Fruit fly (Drosophila melanogaster): ENCODE results near the gene CG6885.

Gene CG6885

DNA sequence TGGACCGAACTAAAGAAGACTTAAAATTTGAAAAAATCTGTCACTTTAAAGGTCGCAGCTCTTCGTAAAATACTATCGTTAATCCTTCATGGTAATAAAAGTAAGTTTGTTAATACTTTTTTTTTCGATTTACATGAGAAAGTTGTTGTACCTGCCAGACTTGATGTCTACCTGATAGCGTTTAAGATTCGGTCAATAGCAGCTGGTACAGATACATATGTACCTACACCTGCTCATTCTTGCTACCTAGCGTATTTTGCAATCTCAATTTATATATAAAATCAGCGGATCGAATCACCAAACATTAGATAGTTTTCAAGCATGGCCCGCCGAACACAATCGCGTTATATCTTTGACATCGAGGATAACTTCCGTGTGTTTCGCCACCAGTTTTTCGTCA is at the start of gene CG6885:
Gene CG6885 (plus strand): TSS at position 301 of the 400 bp plus-strand sequence.
- no peak for TF ChIP-seq noc (tag; optimal IDR thresholded peaks at IDR 0.05)

DNA sequence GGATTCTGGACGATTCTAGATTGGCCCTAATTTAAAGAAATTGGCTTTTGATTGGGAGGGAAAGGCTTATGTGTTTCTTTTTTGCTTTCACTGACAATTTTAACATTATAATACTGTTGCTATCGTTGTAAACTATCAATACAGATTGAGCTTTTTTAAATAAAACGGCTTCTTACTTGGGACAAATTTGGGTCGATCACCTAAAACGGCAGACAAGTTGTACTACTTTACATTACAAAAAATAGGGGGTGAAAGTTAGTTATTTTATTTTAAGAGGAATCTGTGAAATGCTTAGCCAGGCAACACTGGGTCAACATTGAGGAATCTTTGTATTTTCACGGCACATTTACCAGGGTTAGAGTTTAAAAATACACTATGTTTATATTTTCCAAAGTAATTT is 46.0 kb upstream of the CG6885 start, which contains the start of gene Dic4:
Gene Dic4 (minus strand): TSS at position 101 of the 400 bp plus-strand sequence.
- TF ChIP-seq noc (tag; optimal IDR thresholded peaks at IDR 0.05), result no peak

DNA sequence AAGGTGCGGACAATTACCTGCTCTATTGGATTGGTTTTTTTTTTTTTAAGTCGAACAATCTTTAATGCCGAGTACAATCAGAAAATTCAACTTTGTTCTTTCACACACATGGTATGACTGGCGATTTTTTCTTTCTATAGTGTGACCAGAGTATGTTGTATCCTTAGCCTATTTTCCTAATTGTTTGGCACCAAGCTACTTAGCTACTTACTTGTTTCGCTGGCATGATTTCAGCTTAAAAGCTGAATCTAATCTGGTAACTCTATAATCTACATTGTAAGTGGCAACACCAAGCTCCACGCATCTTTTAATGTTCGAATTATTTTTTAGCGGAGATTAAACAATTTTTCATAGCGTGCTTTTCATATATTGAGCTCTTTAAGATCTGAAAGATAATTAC is 21.1 kb upstream of the CG6885 start, which contains the start of gene CG12477:
Gene CG12477 (minus strand): TSS at position 101 of the 400 bp plus-strand sequence.
- no peak for TF ChIP-seq noc (tag; optimal IDR thresholded peaks at IDR 0.05)

DNA sequence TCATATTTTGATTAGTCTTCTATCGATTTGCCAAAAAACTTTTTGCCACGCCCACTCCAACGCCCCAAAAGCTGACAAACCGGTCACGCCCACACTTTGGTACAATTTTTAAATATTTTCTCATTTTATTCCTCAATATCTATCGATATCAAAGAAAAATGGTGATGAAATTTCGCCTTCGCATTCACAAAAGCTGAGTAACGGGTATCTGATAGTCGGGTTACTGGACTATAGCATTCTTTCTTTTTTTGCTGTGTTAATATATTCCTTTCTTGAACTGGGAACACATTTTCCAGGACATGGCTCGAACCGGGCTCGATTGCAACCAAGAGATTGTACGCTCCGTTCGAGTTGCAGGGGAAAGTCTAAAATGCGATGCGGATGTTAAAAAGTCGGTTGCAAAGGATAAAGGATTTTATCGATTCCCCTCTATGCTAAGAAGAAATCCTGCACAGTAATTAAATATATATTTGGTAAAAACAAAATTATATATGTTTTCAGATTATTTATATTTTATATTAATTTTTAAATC is 1.3 kb upstream of the CG6885 start:
- no peak for TF ChIP-seq noc (tag; optimal IDR thresholded peaks at IDR 0.05)

DNA sequence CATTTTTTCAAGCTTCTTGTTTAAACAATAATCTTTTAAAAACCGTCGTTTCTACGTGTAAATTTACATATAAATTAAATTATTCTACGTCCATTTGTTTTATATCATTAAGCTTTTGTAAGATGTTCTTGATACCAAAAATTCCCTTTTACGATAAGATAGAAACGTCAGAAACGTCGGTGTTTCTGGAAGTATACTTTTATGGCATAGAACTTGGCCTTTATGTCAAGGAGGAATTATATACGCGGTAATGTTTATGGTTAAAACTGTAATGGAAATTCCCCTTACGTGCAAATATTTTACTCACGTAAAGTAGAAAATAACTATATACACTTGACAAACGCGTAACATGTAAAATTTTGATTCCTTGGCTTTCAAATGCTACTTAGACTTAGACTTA is 609 bp upstream of the CG6885 start:
- no peak for TF ChIP-seq noc (tag; optimal IDR thresholded peaks at IDR 0.05)

DNA sequence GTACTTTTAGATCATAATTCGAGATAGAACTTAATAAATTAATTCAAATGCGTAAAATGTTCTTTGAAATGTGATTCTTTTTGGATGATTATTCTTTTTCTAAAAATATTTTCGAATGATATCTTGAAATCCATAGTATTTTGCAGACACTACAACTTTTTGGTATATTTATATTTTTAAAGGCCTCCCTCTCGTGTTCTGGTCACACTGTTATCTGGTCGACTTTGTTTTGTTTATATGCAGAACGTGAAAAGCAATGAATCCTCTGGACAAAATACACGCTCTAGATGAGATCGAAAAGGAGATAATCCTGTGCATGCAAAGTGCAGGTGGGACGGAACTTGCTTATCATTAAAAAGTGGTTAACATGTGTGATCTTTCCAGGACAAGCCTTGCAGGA is 1.4 kb downstream of the CG6885 start, which contains the start of gene MED11:
Gene MED11 (plus strand): TSS at position 210 of the 400 bp plus-strand sequence.
- TF ChIP-seq noc (tag; optimal IDR thresholded peaks at IDR 0.05), result no peak

DNA sequence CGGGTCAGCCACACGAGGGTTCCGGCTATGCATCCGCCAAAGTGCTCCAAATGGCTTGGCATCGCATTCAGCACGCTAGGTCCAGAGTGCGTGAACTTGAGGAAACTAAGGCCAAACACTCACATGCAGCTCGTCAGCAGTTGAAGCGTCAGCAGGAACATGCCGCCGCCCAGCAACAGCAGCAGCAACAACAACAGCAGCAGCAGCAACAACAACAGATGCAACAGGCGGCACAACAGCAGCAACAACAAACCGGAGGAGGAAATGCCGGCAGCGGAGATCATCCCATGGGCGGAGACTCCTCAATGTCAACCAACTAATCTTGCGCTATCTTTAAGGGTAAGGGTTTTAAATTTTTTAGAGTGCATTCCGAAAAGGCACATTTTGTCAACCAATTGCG is 1.9 kb downstream of the CG6885 start:
- no peak for TF ChIP-seq noc (tag; optimal IDR thresholded peaks at IDR 0.05)

DNA sequence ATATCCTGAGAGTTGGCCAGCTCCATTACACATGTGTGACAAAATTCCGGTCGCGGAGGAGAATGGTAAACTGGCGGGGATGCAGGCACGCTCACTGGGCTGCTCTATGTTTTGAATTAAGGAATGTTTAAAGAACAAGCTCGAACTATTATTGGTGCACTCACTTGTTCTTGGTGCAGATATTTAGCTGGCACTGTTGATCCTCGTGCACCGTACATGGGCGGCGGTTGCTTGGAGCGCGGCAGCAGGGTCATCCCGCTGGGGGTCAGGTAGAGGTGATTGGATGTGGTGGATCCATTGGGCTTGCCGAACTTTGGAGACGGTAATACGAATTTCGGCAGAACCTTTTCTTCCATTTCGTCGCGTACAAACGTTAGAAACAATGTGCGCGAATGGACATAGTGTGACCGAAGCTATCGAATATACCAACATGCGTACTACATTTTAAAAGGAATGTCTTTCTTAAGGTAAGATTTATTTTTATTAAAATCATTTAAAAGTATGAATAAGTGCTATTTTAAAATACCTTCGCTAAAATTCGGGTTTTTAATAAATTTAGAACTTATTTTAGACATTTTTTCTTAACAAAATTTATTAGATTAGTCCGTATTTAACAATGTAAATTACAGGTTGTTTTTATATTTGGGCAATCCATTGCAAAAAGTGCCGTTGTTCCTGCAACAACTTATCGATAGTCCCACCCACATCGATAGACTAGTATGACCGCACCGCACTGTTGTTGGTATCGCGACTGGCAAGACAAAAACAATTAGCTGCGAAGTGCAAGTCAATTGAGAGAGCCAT is 3.9 kb downstream of the CG6885 start, which contains the start of the genes Nufip and Atg3:
Gene Nufip (minus strand): TSS at position 415 of the 804 bp plus-strand sequence.
Gene Atg3 (plus strand): TSS at position 735 of the 804 bp plus-strand sequence.
- peak; percentile 19 for TF ChIP-seq noc (tag; optimal IDR thresholded peaks at IDR 0.05)

DNA sequence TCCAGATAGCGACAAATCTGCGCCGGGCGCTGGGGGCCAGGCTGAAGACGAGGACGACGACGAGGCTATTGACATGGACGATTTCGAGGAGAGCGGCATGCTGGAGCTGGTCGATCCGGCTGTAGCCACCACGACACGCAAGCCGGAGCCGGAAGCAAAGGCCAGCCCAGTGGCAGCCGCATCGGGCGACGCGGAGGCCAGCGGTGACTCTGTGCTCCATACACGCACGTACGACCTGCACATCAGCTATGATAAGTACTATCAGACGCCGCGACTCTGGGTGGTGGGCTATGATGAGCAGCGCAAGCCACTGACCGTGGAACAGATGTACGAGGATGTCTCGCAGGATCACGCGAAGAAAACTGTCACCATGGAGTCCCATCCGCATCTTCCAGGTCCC is 5.5 kb downstream of the CG6885 start:
- TF ChIP-seq noc (tag; optimal IDR thresholded peaks at IDR 0.05), result no peak

DNA sequence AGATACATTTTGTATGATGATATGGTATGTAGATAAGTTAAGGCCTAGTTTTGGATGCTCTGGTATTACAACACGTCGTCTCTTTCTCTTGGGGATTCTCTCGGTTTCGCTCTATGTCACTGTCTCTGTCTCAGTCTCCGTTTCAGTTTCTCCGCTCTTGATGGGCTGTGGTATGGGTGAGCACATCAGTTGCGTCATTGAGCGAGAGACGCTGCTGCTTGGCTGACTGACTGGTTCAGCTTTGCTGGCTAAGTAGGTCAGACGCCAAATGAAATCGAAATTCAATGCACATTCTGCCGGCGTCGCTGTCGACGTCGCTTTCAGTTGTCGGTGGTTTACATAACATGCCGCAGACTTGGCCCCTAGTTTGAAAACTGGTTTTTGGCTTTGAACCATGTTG is 9.5 kb downstream of the CG6885 start:
- no peak for TF ChIP-seq noc (tag; optimal IDR thresholded peaks at IDR 0.05)

DNA sequence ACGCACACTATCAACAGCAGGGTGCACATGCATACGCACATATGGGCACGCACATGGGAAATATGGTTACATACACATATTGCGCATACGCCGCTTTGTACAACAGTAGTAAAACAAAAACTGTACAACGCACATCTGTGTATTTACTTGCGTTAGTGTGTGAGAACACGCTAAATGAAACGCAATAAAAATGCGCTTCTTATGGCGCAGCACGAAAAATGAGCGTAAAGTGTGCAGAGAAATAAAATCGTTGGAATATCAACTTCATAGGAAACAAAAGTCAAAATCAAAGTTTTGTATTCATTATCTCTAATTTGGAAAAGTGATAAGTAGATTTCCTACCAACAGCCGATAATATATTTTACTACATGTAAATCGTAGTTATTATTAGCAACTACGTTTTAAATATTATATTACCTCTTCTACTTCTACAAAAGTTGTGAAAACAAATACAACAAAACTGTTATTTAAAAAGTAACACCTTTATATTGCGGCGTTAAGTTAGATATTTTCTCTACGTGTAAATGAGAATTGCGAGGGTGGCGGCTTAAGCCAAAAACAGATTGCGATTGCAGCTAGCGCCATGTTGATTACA is 12.1 kb downstream of the CG6885 start:
- TF ChIP-seq noc (tag; optimal IDR thresholded peaks at IDR 0.05), result no peak

DNA sequence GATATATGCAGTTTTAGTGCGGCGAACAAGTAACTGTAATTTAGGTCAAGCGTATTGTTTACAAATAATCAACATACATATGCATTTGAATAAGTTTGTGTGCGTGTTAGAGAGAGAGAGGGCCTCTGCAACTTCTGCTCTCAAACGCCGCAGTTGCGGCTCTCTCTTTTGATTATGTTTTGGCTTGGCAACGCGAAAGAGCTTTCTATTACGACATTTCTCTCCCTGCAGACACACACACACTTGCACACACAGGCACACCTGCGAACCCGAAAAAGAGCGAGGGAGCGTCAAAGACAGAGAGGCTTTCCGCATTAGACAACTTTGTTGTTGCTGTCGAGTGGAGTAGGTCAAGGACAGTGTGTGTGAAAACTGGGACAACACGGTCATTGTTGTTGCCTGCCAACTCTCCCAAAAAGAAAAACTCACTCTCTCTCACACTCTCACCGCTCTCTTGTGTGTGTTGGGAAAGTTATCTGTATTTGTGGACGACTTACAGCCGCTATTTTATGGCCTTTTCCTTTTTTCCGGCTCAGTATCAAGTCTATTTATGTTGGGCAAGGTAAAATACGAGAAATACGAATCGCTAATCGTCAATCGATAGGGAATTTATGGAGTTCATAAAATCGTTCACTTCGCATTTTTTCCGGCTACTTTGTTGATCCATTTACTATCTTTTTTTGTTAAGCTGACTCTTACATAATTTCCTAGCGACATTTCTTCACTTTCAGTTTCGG is 13.0 kb downstream of the CG6885 start:
- TF ChIP-seq noc (tag; optimal IDR thresholded peaks at IDR 0.05), result no peak

DNA sequence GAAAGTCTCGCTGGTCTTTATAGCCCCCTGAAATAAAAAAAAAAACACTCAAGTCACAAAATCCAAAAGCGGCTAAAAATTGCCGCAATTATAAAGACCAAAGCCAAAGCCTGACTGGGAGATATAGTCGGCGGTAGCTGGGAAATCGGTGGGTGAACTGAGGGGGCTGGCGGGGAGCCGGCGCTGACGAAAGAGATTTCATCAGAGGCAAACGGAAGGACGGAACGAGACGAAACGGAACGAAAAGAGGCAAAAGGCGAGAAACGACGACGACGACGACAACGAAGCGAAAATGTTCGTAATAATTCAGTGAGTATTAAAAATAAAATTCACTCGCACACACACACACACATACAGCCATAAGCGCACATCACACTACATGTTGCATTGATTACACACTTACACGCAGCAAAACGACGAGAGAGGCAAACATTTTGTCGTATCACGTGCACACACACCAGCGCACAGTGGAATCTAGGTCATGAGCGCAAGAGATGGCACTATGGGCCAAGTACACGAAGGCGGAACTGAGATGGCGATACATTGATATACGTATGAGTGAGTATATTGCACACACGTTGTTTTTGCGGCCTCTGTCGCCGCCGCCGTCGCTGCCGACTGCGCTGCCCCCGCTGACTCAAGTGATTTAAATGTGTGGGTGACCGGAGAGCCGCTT is 14.7 kb downstream of the CG6885 start:
- TF ChIP-seq noc (tag; optimal IDR thresholded peaks at IDR 0.05), result peak; percentile 18

DNA sequence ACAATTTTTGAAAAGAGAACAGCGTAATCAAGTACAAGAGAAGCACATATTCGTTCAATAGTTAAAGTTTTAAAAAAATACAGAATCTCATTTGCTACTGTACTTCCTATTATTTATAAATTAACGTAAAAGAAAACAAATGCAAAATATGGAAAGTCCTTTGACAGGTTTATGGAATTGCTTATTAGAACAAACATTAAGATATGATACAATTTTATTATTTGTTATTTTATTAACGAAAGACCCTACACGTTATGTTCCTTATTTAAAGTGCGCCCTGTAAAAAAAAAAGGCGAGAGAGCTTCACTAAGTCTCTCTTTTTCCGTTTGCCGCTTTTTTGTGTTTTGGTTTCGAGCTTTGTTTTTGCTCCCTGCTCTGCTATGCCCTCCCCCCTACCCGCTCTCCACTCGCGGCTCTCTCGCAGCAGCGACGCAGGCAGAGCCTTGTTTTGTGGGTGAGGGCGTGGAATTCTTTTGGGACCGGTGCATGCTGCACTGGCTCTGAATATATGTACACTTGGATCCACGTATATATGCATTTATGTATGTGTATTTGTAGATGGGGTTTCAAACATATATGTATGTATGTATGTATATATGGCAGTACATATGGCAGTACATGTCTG is 16.2 kb downstream of the CG6885 start:
- TF ChIP-seq noc (tag; optimal IDR thresholded peaks at IDR 0.05), result no peak

DNA sequence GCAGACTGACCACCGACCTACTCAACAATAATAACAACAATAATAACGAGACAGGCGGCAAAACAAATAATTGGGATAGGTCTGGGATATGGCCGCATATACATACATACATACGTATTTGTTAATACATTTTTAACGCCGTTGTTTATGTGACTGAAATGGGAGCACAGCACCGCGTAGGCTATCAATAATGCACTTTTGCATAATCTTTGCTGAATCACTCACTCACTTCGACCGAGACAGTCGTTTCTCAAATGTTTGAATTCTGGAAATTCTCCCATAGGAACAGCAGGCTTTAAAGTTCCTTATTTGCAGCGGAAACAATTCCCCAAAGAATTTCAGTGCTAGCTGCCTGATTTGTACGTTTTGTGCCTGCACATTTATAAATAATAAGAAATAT is 17.4 kb downstream of the CG6885 start:
- no peak for TF ChIP-seq noc (tag; optimal IDR thresholded peaks at IDR 0.05)
